Worm (Caenorhabditis elegans) whole organism, late embryonic: ENCODE results near the gene K11H3.2.

Experiments
- ama-1 ChIP-seq: fragments of 150-350 bp; optimal IDR thresholded peaks from 2 replicates; lab custom pipeline; 2014
- elt-2 ChIP-seq: sonication (generic microtip); optimal IDR thresholded peaks from 2 replicates; lab custom pipeline; 2016; ENCODE audit warnings: missing genetic modification reagents, missing genetic modification characterization, missing compliant biosample characterization
- ets-4 ChIP-seq: sonication (generic microtip); optimal IDR thresholded peaks from 2 replicates; lab custom pipeline; 2016; ENCODE audit warnings: missing genetic modification characterization, missing compliant biosample characterization
- hlh-13 ChIP-seq: fragments of 200-800 bp; sonication (Bioruptor generic); optimal IDR thresholded peaks from 2 replicates; lab custom pipeline; 2018; ENCODE audit warnings: mild to moderate bottlenecking, missing genetic modification characterization, missing compliant biosample characterization
- nhr-11 ChIP-seq: fragments of 150-350 bp; optimal IDR thresholded peaks from 2 replicates; lab custom pipeline; 2014; ENCODE audit warnings: missing biosample characterization, missing genetic modification characterization
- npax-4 ChIP-seq: sonication (generic microtip); optimal IDR thresholded peaks from 2 replicates; lab custom pipeline; 2016; ENCODE audit warnings: missing genetic modification characterization, missing compliant biosample characterization
- pqm-1 ChIP-seq: sonication (generic microtip); optimal IDR thresholded peaks from 2 replicates; lab custom pipeline; 2016; ENCODE audit warnings: missing genetic modification characterization, missing compliant biosample characterization
- ttx-3 ChIP-seq: sonication (generic microtip); optimal IDR thresholded peaks from 2 replicates; lab custom pipeline; 2016; ENCODE audit warnings: missing genetic modification reagents, missing genetic modification characterization, missing compliant biosample characterization

DNA sequence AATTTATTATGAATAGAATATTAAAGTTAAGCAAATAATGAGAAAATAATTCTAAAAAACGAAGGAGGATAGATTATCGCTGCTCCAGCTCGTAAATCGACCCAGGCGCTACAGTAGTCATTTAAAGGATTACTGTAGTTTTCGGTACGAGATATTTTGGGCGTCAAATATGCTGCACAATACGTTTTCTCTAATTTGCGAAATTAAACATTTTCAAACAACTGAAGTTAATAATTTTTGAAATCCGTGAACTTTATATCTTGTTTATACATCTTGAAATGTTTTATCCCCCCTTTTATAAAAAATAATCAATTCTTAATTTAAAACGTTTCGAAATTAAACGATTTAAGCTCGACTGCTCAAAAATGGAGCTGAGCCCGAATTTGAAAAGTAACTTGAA, at the start of gene K11H3.2:
- TF ChIP-seq ama-1 (lab: Kevin White, UChicago) (no peak), pqm-1 (tag; lab: Kevin White, UChicago) (no peak), npax-4 (no peak), elt-2 (no peak), nhr-11 (tag; lab: Kevin White, UChicago) (no peak), ttx-3 (tag; lab: Kevin White, UChicago) (no peak), ets-4 (tag; lab: Kevin White, UChicago) (no peak), hlh-13 (GFP tag; lab: Kevin White, UChicago) (no peak)
